Fruit fly (Drosophila melanogaster) whole organism, embryonic: ENCODE measurements around the gene Blm.

Source experiments
- CG10147 ChIP-seq: fragments of 200-800 bp; sonication (Bioruptor generic); optimal IDR thresholded peaks from 2 replicates; lab custom pipeline; 2019; ENCODE audit warnings: missing biosample characterization, mild to moderate bottlenecking, missing genetic modification characterization, moderate library complexity
- CG14667 ChIP-seq: fragments of 200-800 bp; sonication (Bioruptor generic); IDR thresholded peaks from 2 replicates; pipeline ENCODE4 v1.3.6; 2022; ENCODE audit warnings: missing biosample characterization, missing genetic modification characterization
- CG15011 ChIP-seq: fragments of 200-800 bp; sonication (Bioruptor generic); optimal IDR thresholded peaks from 3 replicates; lab custom pipeline; 2018; ENCODE audit warnings: missing biosample characterization, mild to moderate bottlenecking, missing genetic modification characterization
- CG1529 ChIP-seq: fragments of 200-800 bp; sonication (Bioruptor generic); optimal IDR thresholded peaks from 3 replicates; lab custom pipeline; 2018; ENCODE audit warnings: missing biosample characterization, missing genetic modification characterization
- CG16779 ChIP-seq: fragments of 200-800 bp; sonication (Bioruptor generic); IDR thresholded peaks from 2 replicates; pipeline ENCODE4 v1.3.6; 2022; ENCODE audit warnings: missing biosample characterization, missing genetic modification characterization
- CG16863 ChIP-seq: fragments of 200-800 bp; sonication (Bioruptor generic); optimal IDR thresholded peaks from 3 replicates; lab custom pipeline; 2016; ENCODE audit warnings: missing biosample characterization, missing genetic modification characterization
- CG17829 ChIP-seq: fragments of 200-800 bp; optimal IDR thresholded peaks from 2 replicates; lab custom pipeline; 2019; ENCODE audit warnings: missing biosample characterization, mild to moderate bottlenecking, missing genetic modification characterization, moderate library complexity
- CG2875 ChIP-seq: fragments of 200-800 bp; sonication (Bioruptor generic); optimal IDR thresholded peaks from 2 replicates; lab custom pipeline; 2017; ENCODE audit warnings: missing biosample characterization, mild to moderate bottlenecking, missing genetic modification characterization, missing genetic modification reagents
- CG3065 ChIP-seq: fragments of 200-800 bp; sonication (Bioruptor generic); optimal IDR thresholded peaks from 2 replicates; lab custom pipeline; 2016; ENCODE audit warnings: missing biosample characterization, missing genetic modification characterization
- CG31365 ChIP-seq: fragments of 200-800 bp; sonication (Bioruptor generic); optimal IDR thresholded peaks from 2 replicates; lab custom pipeline; 2018; ENCODE audit warnings: missing biosample characterization, mild to moderate bottlenecking, missing genetic modification characterization
- CG33213 ChIP-seq: fragments of 200-800 bp; sonication (Bioruptor generic); optimal IDR thresholded peaks from 3 replicates; lab custom pipeline; 2016; ENCODE audit warnings: missing biosample characterization, missing genetic modification characterization
- CG3838 ChIP-seq: fragments of 200-800 bp; sonication (Bioruptor generic); optimal IDR thresholded peaks from 3 replicates; lab custom pipeline; 2016; ENCODE audit warnings: missing biosample characterization, missing genetic modification characterization
- CG3995 ChIP-seq: fragments of 200-800 bp; sonication (Bioruptor generic); optimal IDR thresholded peaks from 3 replicates; lab custom pipeline; 2016; ENCODE audit warnings: missing biosample characterization, missing genetic modification characterization
- CG4360 ChIP-seq: fragments of 200-800 bp; sonication (Bioruptor generic); IDR thresholded peaks from 2 replicates; pipeline ENCODE4 v1.3.6; 2022; ENCODE audit warnings: missing biosample characterization, missing genetic modification characterization
- CG5953 ChIP-seq: fragments of 200-800 bp; sonication (Bioruptor generic); IDR thresholded peaks from 2 replicates; pipeline ENCODE4 v1.3.6; 2022; ENCODE audit warnings: missing biosample characterization, missing genetic modification characterization
- CG6689 ChIP-seq: fragments of 200-800 bp; sonication (Bioruptor generic); IDR thresholded peaks from 2 replicates; pipeline ENCODE4 v1.3.6; 2022; ENCODE audit warnings: missing biosample characterization, missing genetic modification characterization
- CG6813 ChIP-seq: fragments of 200-800 bp; sonication (Bioruptor generic); optimal IDR thresholded peaks from 2 replicates; lab custom pipeline; 2017; ENCODE audit warnings: missing biosample characterization, missing genetic modification characterization, mild to moderate bottlenecking, moderate library complexity, missing genetic modification reagents
- CG9817 ChIP-seq: fragments of 200-800 bp; sonication (Bioruptor generic); optimal IDR thresholded peaks from 2 replicates; lab custom pipeline; 2018; ENCODE audit warnings: missing biosample characterization, mild to moderate bottlenecking, missing genetic modification characterization, moderate library complexity
- D19A ChIP-seq: fragments of 200-800 bp; optimal IDR thresholded peaks from 3 replicates; lab custom pipeline; 2019; ENCODE audit warnings: missing biosample characterization, mild to moderate bottlenecking, missing genetic modification characterization, moderate library complexity
- HmgZ ChIP-seq: fragments of 200-800 bp; sonication (Bioruptor generic); optimal IDR thresholded peaks from 2 replicates; lab custom pipeline; 2018; ENCODE audit warnings: missing biosample characterization, mild to moderate bottlenecking, missing genetic modification characterization
- NC2β ChIP-seq: fragments of 200-800 bp; sonication (Bioruptor generic); optimal IDR thresholded peaks from 2 replicates; lab custom pipeline; 2016; ENCODE audit warnings: missing biosample characterization, missing genetic modification characterization
- NFAT ChIP-seq: fragments of 200-800 bp; sonication (Bioruptor generic); IDR thresholded peaks from 2 replicates; pipeline ENCODE4 v1.3.6; 2022; ENCODE audit warnings: missing biosample characterization, missing genetic modification characterization
- Neu2 ChIP-seq: fragments of 200-800 bp; sonication (Bioruptor generic); optimal IDR thresholded peaks from 3 replicates; lab custom pipeline; 2016; ENCODE audit warnings: missing biosample characterization, missing genetic modification characterization, borderline replicate concordance
- Tbp ChIP-seq: fragments of >200 bp; optimal IDR thresholded peaks from 2 replicates; lab custom pipeline; 2018; ENCODE audit warnings: missing biosample characterization, missing genetic modification characterization
- ap ChIP-seq: fragments of 200-800 bp; sonication (Bioruptor generic); IDR thresholded peaks from 2 replicates; pipeline ENCODE4 v1.3.6; 2022; ENCODE audit warnings: missing biosample characterization, missing genetic modification characterization
- ase ChIP-seq: fragments of 200-800 bp; sonication (Bioruptor generic); IDR thresholded peaks from 3 replicates; pipeline ENCODE4 v1.3.6; 2022; ENCODE audit warnings: missing biosample characterization, missing genetic modification characterization
- bab2 ChIP-seq: fragments of 200-800 bp; sonication (Bioruptor generic); optimal IDR thresholded peaks from 2 replicates; lab custom pipeline; 2016; ENCODE audit warnings: missing biosample characterization, missing genetic modification characterization
- bbx ChIP-seq: fragments of 200-800 bp; sonication (Bioruptor generic); IDR thresholded peaks from 2 replicates; pipeline ENCODE4 v1.3.6; 2022; ENCODE audit warnings: missing biosample characterization, missing genetic modification characterization; ENCODE audit not compliant: partially characterized antibody
- cad ChIP-seq: fragments of >200 bp; optimal IDR thresholded peaks from 2 replicates; lab custom pipeline; 2017; ENCODE audit warnings: missing biosample characterization, missing genetic modification characterization
- caup ChIP-seq: fragments of 200-800 bp; sonication (Bioruptor generic); optimal IDR thresholded peaks from 3 replicates; lab custom pipeline; 2017; ENCODE audit warnings: missing biosample characterization, mild to moderate bottlenecking, missing genetic modification characterization, moderate library complexity; ENCODE audit not compliant: severe bottlenecking
- cg ChIP-seq: fragments of 200-800 bp; sonication (Bioruptor generic); optimal IDR thresholded peaks from 3 replicates; lab custom pipeline; 2019; ENCODE audit warnings: missing biosample characterization, mild to moderate bottlenecking, missing genetic modification characterization, moderate library complexity
- crol ChIP-seq: fragments of 200-800 bp; sonication (Bioruptor generic); IDR thresholded peaks from 2 replicates; pipeline ENCODE4 v1.3.6; 2022; ENCODE audit warnings: missing biosample characterization, missing genetic modification characterization
- dysf ChIP-seq: fragments of 200-800 bp; sonication (Bioruptor generic); IDR thresholded peaks from 3 replicates; pipeline ENCODE4 v1.3.6; 2022; ENCODE audit warnings: missing biosample characterization, missing genetic modification characterization
- fru ChIP-seq: fragments of >200 bp; optimal IDR thresholded peaks from 2 replicates; lab custom pipeline; 2017
- gem ChIP-seq: fragments of 200-800 bp; sonication (Bioruptor generic); optimal IDR thresholded peaks from 2 replicates; lab custom pipeline; 2019; ENCODE audit warnings: missing biosample characterization, mild to moderate bottlenecking, missing genetic modification characterization, moderate library complexity
- gfzf ChIP-seq: fragments of 200-800 bp; sonication (Bioruptor generic); optimal IDR thresholded peaks from 2 replicates; lab custom pipeline; 2016; ENCODE audit warnings: missing biosample characterization, mild to moderate bottlenecking, missing genetic modification characterization, moderate library complexity
- gro ChIP-seq: fragments of 200-800 bp; sonication (Bioruptor generic); optimal IDR thresholded peaks from 2 replicates; lab custom pipeline; 2016; ENCODE audit warnings: missing biosample characterization, missing genetic modification characterization
- knrl ChIP-seq: fragments of 200-800 bp; sonication (Bioruptor generic); IDR thresholded peaks from 3 replicates; pipeline ENCODE4 v1.3.6; 2022; ENCODE audit warnings: missing biosample characterization, missing genetic modification characterization; ENCODE audit not compliant: partially characterized antibody
- lmd ChIP-seq: fragments of 200-800 bp; sonication (Bioruptor generic); IDR thresholded peaks from 2 replicates; pipeline ENCODE4 v1.3.6; 2022; ENCODE audit warnings: missing biosample characterization, missing genetic modification characterization
- p53 ChIP-seq: fragments of 200-800 bp; sonication (Bioruptor generic); optimal IDR thresholded peaks from 2 replicates; lab custom pipeline; 2016; ENCODE audit warnings: missing biosample characterization, missing genetic modification characterization
- pnt ChIP-seq: fragments of 200-800 bp; sonication (Bioruptor generic); optimal IDR thresholded peaks from 3 replicates; lab custom pipeline; 2016; ENCODE audit warnings: missing biosample characterization, missing genetic modification characterization
- prd ChIP-seq, 3 experiments: fragments of >200 bp in 2 of 3; fragments of 200-800 bp in 1 of 3; sonication (Bioruptor generic) in 1 of 3; optimal IDR thresholded peaks in 2 of 3; IDR thresholded peaks in 1 of 3; 2 replicates in 2 of 3; 3 replicates in 1 of 3; pipeline versions ENCODE4 v1.3.6 to Lab custom; 2017 to 2022; ENCODE audit warnings: missing biosample characterization in 1 of 3, missing genetic modification characterization in 1 of 3
- pros ChIP-seq: fragments of 200-800 bp; sonication (Bioruptor generic); optimal IDR thresholded peaks from 3 replicates; lab custom pipeline; 2019; ENCODE audit warnings: missing biosample characterization, mild to moderate bottlenecking, missing genetic modification characterization, moderate library complexity
- ro ChIP-seq: fragments of 200-800 bp; sonication (Bioruptor generic); IDR thresholded peaks from 2 replicates; pipeline ENCODE4 v1.3.6; 2022; ENCODE audit warnings: missing biosample characterization, missing genetic modification characterization
- sens ChIP-seq: fragments of 200-800 bp; sonication (Bioruptor generic); peaks from one replicate; lab custom pipeline; 2016; ENCODE audit warnings: missing biosample characterization, missing genetic modification characterization
- slbo ChIP-seq: fragments of 200-800 bp; sonication (Bioruptor generic); IDR thresholded peaks from 2 replicates; pipeline ENCODE4 v1.3.6; 2022; ENCODE audit warnings: missing biosample characterization, missing genetic modification characterization
- so ChIP-seq: fragments of 200-800 bp; sonication (Bioruptor generic); IDR thresholded peaks from 3 replicates; pipeline ENCODE4 v1.3.6; 2022; ENCODE audit warnings: missing biosample characterization, missing genetic modification characterization
- sug ChIP-seq: fragments of 200-800 bp; optimal IDR thresholded peaks from 2 replicates; lab custom pipeline; 2019; ENCODE audit warnings: missing biosample characterization, mild to moderate bottlenecking, missing genetic modification characterization, moderate library complexity
- tna ChIP-seq: fragments of 200-800 bp; sonication (Bioruptor generic); IDR thresholded peaks from 2 replicates; pipeline ENCODE4 v1.3.6; 2022; ENCODE audit warnings: missing biosample characterization, missing genetic modification characterization; ENCODE audit not compliant: partially characterized antibody
- tup ChIP-seq: fragments of 200-800 bp; sonication (Bioruptor generic); optimal IDR thresholded peaks from 2 replicates; lab custom pipeline; 2016; ENCODE audit warnings: missing biosample characterization, mild to moderate bottlenecking, missing genetic modification characterization, moderate library complexity
- twi ChIP-seq: fragments of 200-800 bp; optimal IDR thresholded peaks from 2 replicates; lab custom pipeline; 2019; ENCODE audit warnings: missing biosample characterization, mild to moderate bottlenecking, missing genetic modification characterization, moderate library complexity
- usp ChIP-seq: fragments of >200 bp; optimal IDR thresholded peaks from 2 replicates; lab custom pipeline; 2017; ENCODE audit warnings: missing biosample characterization, missing genetic modification characterization

Gene Blm

DNA sequence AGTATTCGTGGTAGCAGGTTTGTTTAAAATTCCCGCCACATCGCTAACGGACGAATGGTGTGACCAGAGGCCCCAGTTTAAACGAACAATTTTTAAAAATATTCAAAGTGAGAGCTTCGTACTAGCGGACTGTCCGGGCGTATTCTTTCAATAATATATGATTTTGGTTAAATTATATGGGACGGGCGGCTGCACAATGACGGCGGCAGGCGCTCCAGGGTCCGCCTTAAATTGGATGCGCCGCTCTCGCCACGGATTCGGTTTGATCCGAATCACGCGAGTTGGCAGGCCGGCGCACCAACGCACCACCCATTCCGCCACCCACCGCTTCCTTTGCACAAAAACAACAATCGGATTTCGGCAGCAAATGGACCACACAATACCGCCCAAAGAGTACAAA, 6.2 kb downstream of the Blm start, which contains the start of gene CG14721 (continued):
- TF ChIP-seq CG5953 (GFP tag; lab: Robert Waterston, UW) (no peak), sens (GFP tag; lab: Kevin White, UChicago) (peak; percentile 85), CG3065 (no peak), CG17829 (tag; lab: Kevin White, UChicago) (no peak), bbx (peak; percentile 22; the same call in 1 of the 2 replicates), CG33213 (GFP tag; lab: Kevin White, UChicago) (peak; percentile 17), so (GFP tag; lab: Robert Waterston, UW) (no peak), CG14667 (GFP tag; lab: Robert Waterston, UW) (no peak), ase (no peak), slbo (GFP tag; lab: Robert Waterston, UW) (peak; percentile 43; the same call in 1 of the 2 replicates), CG2875 (no peak), tna (GFP tag; lab: Robert Waterston, UW) (no peak), HmgZ (tag; lab: Kevin White, UChicago) (peak; percentile 44), pnt (GFP tag; lab: Kevin White, UChicago) (no peak), cg (GFP tag; lab: Kevin White, UChicago) (no peak), CG16779 (GFP tag; lab: Robert Waterston, UW) (no peak), tup (GFP tag; lab: Kevin White, UChicago) (no peak), ap (GFP tag; lab: Robert Waterston, UW) (no peak), gro (GFP tag; lab: Kevin White, UChicago) (no peak), CG15011 (GFP tag; lab: Kevin White, UChicago) (no peak), caup (GFP tag; lab: Kevin White, UChicago) (no peak), ro (GFP tag; lab: Robert Waterston, UW) (no peak), CG3838 (GFP tag; lab: Kevin White, UChicago) (no peak), p53 (GFP tag; lab: Kevin White, UChicago) (peak; percentile 3), gem (no peak), bab2 (peak; percentile 46), CG16863 (peak; percentile 11), usp (no peak), CG3995 (GFP tag; lab: Kevin White, UChicago) (peak; percentile 82), lmd (no peak), CG10147 (GFP tag; lab: Kevin White, UChicago) (no peak), sug (tag; lab: Kevin White, UChicago) (no peak), Tbp (GFP tag; lab: Kevin White, UChicago) (no peak), gfzf (GFP tag; lab: Kevin White, UChicago) (peak; percentile 83), CG6813 (no peak), Neu2 (GFP tag; lab: Kevin White, UChicago) (no peak), fru (lab: Kevin White, UChicago) (no peak), cad (GFP tag; lab: Kevin White, UChicago) (no peak), prd (optimal IDR thresholded peaks at IDR 0.05; lab: Kevin White, UChicago) (no peak), prd (GFP tag; IDR thresholded peaks at IDR 0.05; lab: Robert Waterston, UW) (peak; percentile 38; the same call in 1 of the 3 replicates), D19A (tag; lab: Kevin White, UChicago) (no peak), pros (GFP tag; lab: Kevin White, UChicago) (no peak), CG9817 (tag; lab: Kevin White, UChicago) (no peak), CG4360 (no peak), NFAT (no peak), NC2β (peak; percentile 18), twi (tag; lab: Kevin White, UChicago) (no peak), CG31365 (tag; lab: Kevin White, UChicago) (no peak), knrl (GFP tag; lab: Robert Waterston, UW) (peak; percentile 56), crol (GFP tag; lab: Robert Waterston, UW) (peak; percentile 30; the same call in 1 of the 2 replicates), CG1529 (no peak), CG6689 (no peak), dysf (GFP tag; lab: Robert Waterston, UW) (no peak)
